Worm (Caenorhabditis elegans): ENCODE results near the gene srg-61.

- TF ChIP-seq elt-3 (tag; optimal IDR thresholded peaks at IDR 0.05): no peak
- TF ChIP-seq F13H6.1 (tag; optimal IDR thresholded peaks at IDR 0.05): no peak
- no peak for TF ChIP-seq ZK546.5 (tag; optimal IDR thresholded peaks at IDR 0.05)
- TF ChIP-seq fos-1 (tag; optimal IDR thresholded peaks at IDR 0.05): no peak
- TF ChIP-seq lin-39 (tag; optimal IDR thresholded peaks at IDR 0.05): no peak
Measured at ce11 chrV:2769754-2770153, 29.6 kb upstream of the srg-61 start, which contains the start of gene dhs-15.

All from whole organism, L2 larva.